Worm (Caenorhabditis elegans) whole organism, L1 larva: ENCODE measurements around the gene acer-1.
A peak's percentile ranks its signal among the peaks of the same experiment; 100 is the strongest.

Experiments used
- C04F5.9 ChIP-seq: sonication (generic microtip); optimal IDR thresholded peaks from 2 replicates; lab custom pipeline; 2016; ENCODE audit warnings: missing genetic modification characterization, missing compliant biosample characterization
- C16A3.4 ChIP-seq: fragments of 150-350 bp; optimal IDR thresholded peaks from 2 replicates; lab custom pipeline; 2014; ENCODE audit warnings: missing biosample characterization, missing genetic modification characterization
- F16B12.6 ChIP-seq: fragments of 150-350 bp; optimal IDR thresholded peaks from 2 replicates; lab custom pipeline; 2014; ENCODE audit warnings: missing biosample characterization, missing genetic modification characterization
- Y116A8C.19 ChIP-seq: sonication (generic microtip); optimal IDR thresholded peaks from 2 replicates; lab custom pipeline; 2016; ENCODE audit warnings: missing compliant biosample characterization, missing genetic modification characterization, borderline replicate concordance
- alr-1 ChIP-seq: fragments of 200-800 bp; sonication (Bioruptor generic); optimal IDR thresholded peaks from 2 replicates; lab custom pipeline; 2018; ENCODE audit warnings: borderline replicate concordance, mild to moderate bottlenecking, missing genetic modification characterization, missing compliant biosample characterization
- ceh-82 ChIP-seq, 3 experiments: fragments of 150-350 bp in 1 of 3; sonication (generic microtip) in 2 of 3; optimal IDR thresholded peaks; 2 replicates each; lab custom pipeline; 2014 to 2017; ENCODE audit warnings: missing biosample characterization in 3 of 3, missing genetic modification characterization in 3 of 3
- ceh-90 ChIP-seq: sonication (generic microtip); optimal IDR thresholded peaks from 2 replicates; lab custom pipeline; 2016; ENCODE audit warnings: missing genetic modification characterization, missing compliant biosample characterization
- ces-1 ChIP-seq: fragments of 150-350 bp; optimal IDR thresholded peaks from 2 replicates; lab custom pipeline; 2014; ENCODE audit warnings: missing biosample characterization, missing genetic modification reagents, missing genetic modification characterization
- dsc-1 ChIP-seq: sonication (generic microtip); optimal IDR thresholded peaks from 2 replicates; lab custom pipeline; 2016; ENCODE audit warnings: mild to moderate bottlenecking, missing genetic modification characterization, missing compliant biosample characterization
- efl-1 ChIP-seq, 4 experiments: fragments of 150-350 bp; optimal IDR thresholded peaks in 3 of 4; peaks in 1 of 4; 1 replicate in 1 of 4; 2 replicates in 3 of 4; lab custom pipeline; 2014; ENCODE audit warnings: missing biosample characterization in 2 of 4, missing genetic modification characterization in 2 of 4, missing genetic modification reagents in 2 of 4
- egl-13 ChIP-seq: sonication (generic microtip); optimal IDR thresholded peaks from 2 replicates; lab custom pipeline; 2016; ENCODE audit warnings: missing genotype, missing genetic modification reagents, missing genetic modification characterization, missing compliant biosample characterization
- egl-27 ChIP-seq, 2 experiments: fragments of 150-350 bp in 1 of 2; sonication (generic microtip); optimal IDR thresholded peaks; 3 replicates each; lab custom pipeline; 2017 to 2018; ENCODE audit warnings: missing biosample characterization in 2 of 2, missing genetic modification characterization in 2 of 2, missing genetic modification reagents in 2 of 2
- elt-2 ChIP-seq: sonication (generic microtip); optimal IDR thresholded peaks from 2 replicates; lab custom pipeline; 2016; ENCODE audit warnings: missing genetic modification characterization, mild to moderate bottlenecking, inconsistent platforms, missing compliant biosample characterization, missing genetic modification reagents
- fkh-4 ChIP-seq: sonication (generic microtip); optimal IDR thresholded peaks from 2 replicates; lab custom pipeline; 2016; ENCODE audit warnings: missing compliant biosample characterization, missing genetic modification characterization, borderline replicate concordance
- grh-1 ChIP-seq: fragments of 200-800 bp; sonication (Bioruptor generic); IDR thresholded peaks from 2 replicates; pipeline ENCODE4 v1.3.6; 2022; ENCODE audit warnings: missing genetic modification reagents, missing genetic modification characterization, missing compliant biosample characterization
- hlh-17 ChIP-seq: fragments of 200-800 bp; sonication (Bioruptor generic); optimal IDR thresholded peaks from 2 replicates; lab custom pipeline; 2018; ENCODE audit warnings: missing genetic modification characterization, mild to moderate bottlenecking, missing compliant biosample characterization, moderate library complexity, borderline replicate concordance
- hlh-4 ChIP-seq: sonication (generic microtip); optimal IDR thresholded peaks from 2 replicates; lab custom pipeline; 2016; ENCODE audit warnings: mild to moderate bottlenecking, missing genetic modification characterization, missing compliant biosample characterization
- isw-1 ChIP-seq: fragments of 200-800 bp; sonication (Bioruptor generic); IDR thresholded peaks from 2 replicates; pipeline ENCODE4 v1.3.6; 2022; ENCODE audit warnings: missing genetic modification characterization, missing compliant biosample characterization
- jun-1 ChIP-seq: fragments of 150-350 bp; optimal IDR thresholded peaks from 2 replicates; lab custom pipeline; 2014; ENCODE audit warnings: missing biosample characterization, missing genetic modification reagents, missing genetic modification characterization
- lin-13 ChIP-seq: fragments of 150-350 bp; optimal IDR thresholded peaks from 2 replicates; lab custom pipeline; 2014; ENCODE audit warnings: missing biosample characterization, missing genetic modification reagents, missing genetic modification characterization
- lin-14 ChIP-seq: fragments of 200-800 bp; sonication (Bioruptor generic); optimal IDR thresholded peaks from 2 replicates; lab custom pipeline; 2018; ENCODE audit warnings: mild to moderate bottlenecking, missing genetic modification characterization, moderate library complexity, missing compliant biosample characterization
- lin-35 ChIP-seq, 2 experiments: fragments of 150-350 bp; optimal IDR thresholded peaks; 2 replicates each; lab custom pipeline; 2014; ENCODE audit warnings: missing biosample characterization in 2 of 2, missing genetic modification characterization in 2 of 2, missing genetic modification reagents in 2 of 2
- mdl-1 ChIP-seq, 2 experiments: fragments of 150-350 bp; optimal IDR thresholded peaks; 2 replicates each; lab custom pipeline; 2014 to 2017; ENCODE audit warnings: missing biosample characterization in 2 of 2, missing genetic modification characterization in 2 of 2, inconsistent platforms in 1 of 2
- mep-1 ChIP-seq: fragments of 150-350 bp; optimal IDR thresholded peaks from 2 replicates; lab custom pipeline; 2014; ENCODE audit warnings: missing biosample characterization, missing genetic modification characterization
- nhr-11 ChIP-seq: fragments of 150-350 bp; optimal IDR thresholded peaks from 2 replicates; lab custom pipeline; 2014; ENCODE audit warnings: missing biosample characterization, missing genetic modification characterization
- nhr-19 ChIP-seq: fragments of 200-800 bp; sonication (Bioruptor generic); conservative IDR thresholded peaks from 2 replicates; pipeline ENCODE4 v1.3.6; 2022; ENCODE audit warnings: missing genetic modification characterization, missing compliant biosample characterization
- nhr-71 ChIP-seq: sonication (generic microtip); optimal IDR thresholded peaks from 2 replicates; lab custom pipeline; 2016; ENCODE audit warnings: mild to moderate bottlenecking, missing genetic modification characterization, moderate library complexity, missing compliant biosample characterization
- nhr-76 ChIP-seq: sonication (generic microtip); optimal IDR thresholded peaks from 2 replicates; lab custom pipeline; 2017; ENCODE audit warnings: missing biosample characterization, missing genetic modification characterization
- nhr-77 ChIP-seq: fragments of 150-350 bp; optimal IDR thresholded peaks from 2 replicates; lab custom pipeline; 2014; ENCODE audit warnings: missing biosample characterization, missing genetic modification characterization
- nhr-84 ChIP-seq: sonication (generic microtip); optimal IDR thresholded peaks from 2 replicates; lab custom pipeline; 2017; ENCODE audit warnings: missing biosample characterization, missing genetic modification characterization
- nhr-90 ChIP-seq: sonication (generic microtip); optimal IDR thresholded peaks from 2 replicates; lab custom pipeline; 2016; ENCODE audit warnings: mild to moderate bottlenecking, missing genetic modification characterization, missing compliant biosample characterization; ENCODE audit not compliant: poor library complexity
- pax-3 ChIP-seq: fragments of 200-800 bp; sonication (Bioruptor generic); optimal IDR thresholded peaks from 2 replicates; lab custom pipeline; 2018; ENCODE audit warnings: mild to moderate bottlenecking, missing genetic modification characterization, moderate library complexity, missing compliant biosample characterization
- pqm-1 ChIP-seq: sonication (generic microtip); optimal IDR thresholded peaks from 3 replicates; lab custom pipeline; 2017; ENCODE audit warnings: missing biosample characterization, missing genetic modification characterization
- snpc-4 ChIP-seq: fragments of 150-350 bp; optimal IDR thresholded peaks from 2 replicates; lab custom pipeline; 2014; ENCODE audit warnings: missing biosample characterization, missing genetic modification characterization
- snu-23 ChIP-seq: sonication (generic microtip); optimal IDR thresholded peaks from 2 replicates; lab custom pipeline; 2016; ENCODE audit warnings: missing genetic modification characterization, missing compliant biosample characterization
- sup-37 ChIP-seq: fragments of 200-800 bp; sonication (Bioruptor generic); optimal IDR thresholded peaks from 2 replicates; lab custom pipeline; 2018; ENCODE audit warnings: mild to moderate bottlenecking, missing genetic modification characterization, missing compliant biosample characterization
- swsn-7 ChIP-seq: sonication (generic microtip); optimal IDR thresholded peaks from 2 replicates; lab custom pipeline; 2016; ENCODE audit warnings: missing genetic modification characterization, missing compliant biosample characterization
- tlp-1 ChIP-seq: fragments of 150-350 bp; optimal IDR thresholded peaks from 2 replicates; lab custom pipeline; 2014; ENCODE audit warnings: missing biosample characterization, missing genetic modification characterization
- unc-30 ChIP-seq: sonication (generic microtip); optimal IDR thresholded peaks from 2 replicates; lab custom pipeline; 2017; ENCODE audit warnings: missing biosample characterization, missing genetic modification characterization
- unc-86 ChIP-seq: sonication (generic microtip); optimal IDR thresholded peaks from 2 replicates; lab custom pipeline; 2016; ENCODE audit warnings: missing genetic modification characterization, missing compliant biosample characterization
- zag-1 ChIP-seq: fragments of 150-350 bp; optimal IDR thresholded peaks from 2 replicates; lab custom pipeline; 2014; ENCODE audit warnings: missing biosample characterization, missing genetic modification characterization
- zip-4 ChIP-seq: fragments of 200-800 bp; sonication (Bioruptor generic); optimal IDR thresholded peaks from 2 replicates; lab custom pipeline; 2018; ENCODE audit warnings: mild to moderate bottlenecking, missing genetic modification characterization, moderate library complexity, missing compliant biosample characterization
- ztf-11 ChIP-seq, 2 experiments: sonication (generic microtip); optimal IDR thresholded peaks; 2 replicates each; lab custom pipeline; 2016 to 2017; ENCODE audit warnings: missing genetic modification characterization in 2 of 2, missing biosample characterization in 1 of 2, missing compliant biosample characterization in 1 of 2

Gene acer-1

ce11 chrII:6919363-6919851 is 29.2 kb upstream of the acer-1 start, which contains the start of gene B0252.1:
B0252.1 (plus strand) TSS chrII:6919680.
- no peak for TF ChIP-seq grh-1
- no peak for TF ChIP-seq dsc-1 (tag; lab: Kevin White, UChicago)
- TF ChIP-seq egl-13 (tag; lab: Kevin White, UChicago): no peak
- no peak for TF ChIP-seq nhr-76 (tag; lab: Kevin White, UChicago)
- no peak for TF ChIP-seq ztf-11 (tag; optimal IDR thresholded peaks at IDR 0.05; lab: Kevin White, UChicago)
- no peak for TF ChIP-seq alr-1 (tag; lab: Kevin White, UChicago)
- TF ChIP-seq nhr-19 (GFP tag; lab: Robert Waterston, UW): no peak
- no peak for TF ChIP-seq ces-1
- no peak for TF ChIP-seq nhr-11 (tag; lab: Kevin White, UChicago)
- TF ChIP-seq nhr-71: no peak

ce11 chrII:6918862-6919261 is 28.7 kb upstream of the acer-1 start, which contains the start of gene B0252.5:
B0252.5 (minus strand) TSS chrII:6918878.
- no peak for TF ChIP-seq C16A3.4 (tag; lab: Kevin White, UChicago)
- TF ChIP-seq elt-2 (tag; lab: Kevin White, UChicago): peak; percentile 32
- TF ChIP-seq, all 84 proteins: peak for 1

- TF ChIP-seq fkh-4 (no peak), efl-1 (optimal IDR thresholded peaks at IDR 0.05; lab: Kevin White, UChicago) (no peak), efl-1 (GFP tag; optimal IDR thresholded peaks at IDR 0.05 in 1 of 2; lab: Kevin White, UChicago) (peak in 1 of 2 experiments; percentile 85), nhr-77 (no peak), nhr-19 (GFP tag; lab: Robert Waterston, UW) (no peak), lin-35 (GFP tag; optimal IDR thresholded peaks at IDR 0.05; lab: Kevin White, UChicago) (no peak), ceh-82 (tag; optimal IDR thresholded peaks at IDR 0.05; lab: Kevin White, UChicago) (no peak)
Measured at ce11 chrII:6917710-6918109, 27.5 kb upstream of the acer-1 start, which contains the start of gene B0252.11. B0252.11 (minus strand) TSS chrII:6917810.

ce11 chrII:6915875-6916274 is 25.7 kb upstream of the acer-1 start, which contains the start of gene B0252.8:
B0252.8 (plus strand) TSS chrII:6916166.
- no peak for TF ChIP-seq pqm-1 (tag; lab: Kevin White, UChicago)

ce11 chrII:6913309-6913708 is 23.1 kb upstream of the acer-1 start, which contains the start of gene cyn-10:
cyn-10 (minus strand) TSS chrII:6913365.
- TF ChIP-seq tlp-1 (tag; lab: Kevin White, UChicago) (no peak), mdl-1 (tag; optimal IDR thresholded peaks at IDR 0.05; lab: Kevin White, UChicago) (peak in 1 of 2 experiments; percentile 29), pqm-1 (tag; lab: Kevin White, UChicago) (no peak), Y116A8C.19 (tag; lab: Kevin White, UChicago) (peak; percentile 91), zag-1 (tag; lab: Kevin White, UChicago) (no peak), ceh-90 (tag; lab: Kevin White, UChicago) (peak; percentile 99), pax-3 (tag; lab: Kevin White, UChicago) (peak; percentile 93), zip-4 (peak; percentile 57), F16B12.6 (peak; percentile 30), isw-1 (GFP tag; lab: Robert Waterston, UW) (peak; percentile 87), elt-2 (tag; lab: Kevin White, UChicago) (peak; percentile 82), nhr-84 (no peak), snu-23 (GFP tag; lab: Kevin White, UChicago) (peak; percentile 89), hlh-4 (tag; lab: Kevin White, UChicago) (peak; percentile 91), jun-1 (tag; lab: Kevin White, UChicago) (no peak), sup-37 (GFP tag; lab: Kevin White, UChicago) (peak; percentile 71), snpc-4 (tag; lab: Kevin White, UChicago) (peak; percentile 44), nhr-90 (peak; percentile 96), egl-27 (tag; optimal IDR thresholded peaks at IDR 0.05; lab: Kevin White, UChicago) (no peak), lin-14 (GFP tag; lab: Kevin White, UChicago) (peak; percentile 81), swsn-7 (tag; lab: Kevin White, UChicago) (peak; percentile 93), mep-1 (peak; percentile 66), ces-1 (no peak), unc-86 (tag; lab: Kevin White, UChicago) (peak; percentile 84), fkh-4 (peak; percentile 98), hlh-17 (GFP tag; lab: Kevin White, UChicago) (peak; percentile 87), unc-30 (no peak), nhr-77 (no peak), C04F5.9 (tag; lab: Kevin White, UChicago) (peak; percentile 95), lin-13 (GFP tag; lab: Kevin White, UChicago) (peak; percentile 31)
